Worm (Caenorhabditis elegans) whole organism, L4 larva: ENCODE measurements around the gene srd-58.
A peak's percentile ranks its signal among the peaks of the same experiment; 100 is the strongest.

Source experiments
- F44E2.7 ChIP-seq: fragments of 200-800 bp; sonication (Bioruptor generic); IDR thresholded peaks from 2 replicates; pipeline ENCODE4 v2.1.2; 2022; ENCODE audit warnings: missing genetic modification characterization, missing compliant biosample characterization
- R02D3.7 ChIP-seq: fragments of 150-350 bp; sonication (generic microtip); optimal IDR thresholded peaks from 3 replicates; lab custom pipeline; 2014; ENCODE audit warnings: missing biosample characterization, missing genetic modification characterization
- T26A8.4 ChIP-seq: fragments of 200-800 bp; sonication (Bioruptor generic); IDR thresholded peaks from 2 replicates; pipeline ENCODE4 v1.3.6; 2022; ENCODE audit warnings: missing genetic modification characterization, missing compliant biosample characterization
- ZK546.5 ChIP-seq, 2 experiments: sonication (generic microtip); optimal IDR thresholded peaks; 2 replicates each; lab custom pipeline; 2017; ENCODE audit warnings: missing biosample characterization in 2 of 2, missing genetic modification characterization in 2 of 2
- aly-2 ChIP-seq: sonication (generic microtip); optimal IDR thresholded peaks from 2 replicates; lab custom pipeline; 2018; ENCODE audit warnings: missing biosample characterization, missing genetic modification characterization
- attf-4 ChIP-seq: sonication (generic microtip); optimal IDR thresholded peaks from 3 replicates; lab custom pipeline; 2017; ENCODE audit warnings: missing biosample characterization, missing genetic modification characterization
- ceh-28 ChIP-seq: fragments of 150-350 bp; optimal IDR thresholded peaks from 2 replicates; lab custom pipeline; 2014; ENCODE audit warnings: missing biosample characterization, missing genetic modification reagents, missing genetic modification characterization
- ceh-62 ChIP-seq: sonication (generic microtip); optimal IDR thresholded peaks from 2 replicates; lab custom pipeline; 2017; ENCODE audit warnings: missing biosample characterization, missing genetic modification characterization
- daf-12 ChIP-seq: fragments of 150-350 bp; optimal IDR thresholded peaks from 2 replicates; lab custom pipeline; 2014; ENCODE audit warnings: missing biosample characterization, missing genetic modification reagents, missing genetic modification characterization
- daf-8 ChIP-seq: fragments of 200-800 bp; sonication (Bioruptor generic); IDR thresholded peaks from 2 replicates; pipeline ENCODE4 v1.3.6; 2022; ENCODE audit warnings: missing genetic modification characterization, missing compliant biosample characterization
- dmd-6 ChIP-seq: fragments of 200-800 bp; sonication (Bioruptor generic); IDR thresholded peaks from 2 replicates; pipeline ENCODE4 v1.3.6; 2022; ENCODE audit warnings: missing genetic modification reagents, missing genetic modification characterization, missing compliant biosample characterization
- duxl-1 ChIP-seq: sonication (generic microtip); optimal IDR thresholded peaks from 2 replicates; lab custom pipeline; 2016; ENCODE audit warnings: mild to moderate bottlenecking, missing genetic modification characterization, moderate library complexity, missing compliant biosample characterization; ENCODE audit not compliant: poor library complexity
- egl-43 ChIP-seq: fragments of 200-800 bp; sonication (Bioruptor generic); IDR thresholded peaks from 2 replicates; pipeline ENCODE4 v1.3.6; 2022; ENCODE audit warnings: missing genetic modification reagents, missing genetic modification characterization, missing compliant biosample characterization
- fkh-10 ChIP-seq: fragments of 150-350 bp; optimal IDR thresholded peaks from 2 replicates; lab custom pipeline; 2014; ENCODE audit warnings: missing biosample characterization, missing genetic modification reagents, missing genetic modification characterization
- hlh-11 ChIP-seq: fragments of 200-800 bp; sonication (Bioruptor generic); optimal IDR thresholded peaks from 2 replicates; lab custom pipeline; 2018; ENCODE audit warnings: mild to moderate bottlenecking, missing genetic modification characterization, missing compliant biosample characterization
- hmg-1.1 ChIP-seq: fragments of 200-800 bp; sonication (Bioruptor generic); IDR thresholded peaks from 2 replicates; pipeline ENCODE4 v1.3.6; 2022; ENCODE audit warnings: missing genetic modification reagents, missing genetic modification characterization, missing compliant biosample characterization
- jun-1 ChIP-seq: fragments of 150-350 bp; optimal IDR thresholded peaks from 2 replicates; lab custom pipeline; 2014; ENCODE audit warnings: missing biosample characterization, missing genetic modification reagents, missing genetic modification characterization
- lim-7 ChIP-seq: fragments of 200-800 bp; sonication (Bioruptor generic); IDR thresholded peaks from 2 replicates; pipeline ENCODE4 v1.3.6; 2022; ENCODE audit warnings: missing genetic modification characterization, missing compliant biosample characterization
- lin-15B ChIP-seq: fragments of 150-350 bp; sonication (generic microtip); optimal IDR thresholded peaks from 3 replicates; lab custom pipeline; 2014; ENCODE audit warnings: missing biosample characterization, missing genetic modification characterization
- lin-29 ChIP-seq: fragments of 200-800 bp; sonication (Bioruptor generic); IDR thresholded peaks from 2 replicates; pipeline ENCODE4 v1.3.6; 2022; ENCODE audit warnings: missing genetic modification reagents, missing genetic modification characterization, missing compliant biosample characterization
- lin-38 ChIP-seq: fragments of 200-800 bp; sonication (Bioruptor generic); IDR thresholded peaks from 2 replicates; pipeline ENCODE4 v1.3.6; 2022; ENCODE audit warnings: missing genetic modification reagents, missing genetic modification characterization, missing compliant biosample characterization
- mep-1 ChIP-seq: fragments of 150-350 bp; sonication (generic microtip); optimal IDR thresholded peaks from 3 replicates; lab custom pipeline; 2014; ENCODE audit warnings: missing biosample characterization, missing genetic modification characterization
- mxl-3 ChIP-seq: fragments of 200-800 bp; sonication (Bioruptor generic); optimal IDR thresholded peaks from 2 replicates; lab custom pipeline; 2018; ENCODE audit warnings: mild to moderate bottlenecking, missing genetic modification characterization, missing compliant biosample characterization
- nhr-10 ChIP-seq: fragments of 150-350 bp; optimal IDR thresholded peaks from 2 replicates; lab custom pipeline; 2014; ENCODE audit warnings: missing biosample characterization, missing genetic modification characterization
- nhr-102 ChIP-seq: sonication (generic microtip); optimal IDR thresholded peaks from 2 replicates; lab custom pipeline; 2016; ENCODE audit warnings: mild to moderate bottlenecking, missing genetic modification characterization, moderate library complexity, missing compliant biosample characterization
- nhr-111 ChIP-seq: fragments of 200-800 bp; sonication (Bioruptor generic); optimal IDR thresholded peaks from 2 replicates; lab custom pipeline; 2018; ENCODE audit warnings: mild to moderate bottlenecking, missing genetic modification characterization, missing compliant biosample characterization
- nhr-41 ChIP-seq: fragments of 200-800 bp; sonication (Bioruptor generic); IDR thresholded peaks from 2 replicates; pipeline ENCODE4 v1.3.6; 2022; ENCODE audit warnings: missing genetic modification reagents, missing genetic modification characterization, missing compliant biosample characterization
- nhr-48 ChIP-seq: sonication (generic microtip); optimal IDR thresholded peaks from 2 replicates; lab custom pipeline; 2016; ENCODE audit warnings: mild to moderate bottlenecking, missing genetic modification characterization, missing compliant biosample characterization
- nhr-6 ChIP-seq: fragments of 150-350 bp; optimal IDR thresholded peaks from 2 replicates; lab custom pipeline; 2014; ENCODE audit warnings: missing biosample characterization, missing genetic modification characterization
- rbr-2 ChIP-seq: sonication (generic microtip); optimal IDR thresholded peaks from 2 replicates; lab custom pipeline; 2016; ENCODE audit warnings: missing genotype, missing genetic modification characterization, missing compliant biosample characterization
- set-16 ChIP-seq: fragments of 200-800 bp; sonication (Bioruptor generic); IDR thresholded peaks from 2 replicates; pipeline ENCODE4 v1.3.6; 2022; ENCODE audit warnings: missing genetic modification reagents, missing genetic modification characterization, missing compliant biosample characterization
- snpc-1.2 ChIP-seq: fragments of 200-800 bp; sonication (Bioruptor generic); IDR thresholded peaks from 2 replicates; pipeline ENCODE4 v1.3.6; 2022; ENCODE audit warnings: missing genetic modification reagents, missing genetic modification characterization, missing compliant biosample characterization
- spr-1 ChIP-seq: sonication (generic microtip); optimal IDR thresholded peaks from 2 replicates; lab custom pipeline; 2016; ENCODE audit warnings: mild to moderate bottlenecking, missing genetic modification characterization, missing compliant biosample characterization
- spr-3 ChIP-seq: fragments of 200-800 bp; sonication (Bioruptor generic); optimal IDR thresholded peaks from 2 replicates; lab custom pipeline; 2018; ENCODE audit warnings: mild to moderate bottlenecking, missing genetic modification characterization, missing compliant biosample characterization
- tag-97 ChIP-seq: fragments of 200-800 bp; sonication (Bioruptor generic); IDR thresholded peaks from 2 replicates; pipeline ENCODE4 v1.3.6; 2022; ENCODE audit warnings: missing genetic modification characterization, missing compliant biosample characterization
- tra-1 ChIP-seq: fragments of 200-800 bp; sonication (Bioruptor generic); IDR thresholded peaks from 2 replicates; pipeline ENCODE4 v1.3.6; 2022; ENCODE audit warnings: missing genetic modification reagents, missing genetic modification characterization, missing compliant biosample characterization
- zip-11 ChIP-seq: fragments of 200-800 bp; sonication (Bioruptor generic); IDR thresholded peaks from 2 replicates; pipeline ENCODE4 v1.3.6; 2022; ENCODE audit warnings: missing genetic modification characterization, missing compliant biosample characterization
- zip-2 ChIP-seq: fragments of 150-350 bp; optimal IDR thresholded peaks from 2 replicates; lab custom pipeline; 2014; ENCODE audit warnings: missing biosample characterization, missing genetic modification characterization
- ztf-11 ChIP-seq: fragments of 150-350 bp; optimal IDR thresholded peaks from 2 replicates; lab custom pipeline; 2014; ENCODE audit warnings: missing biosample characterization, missing genetic modification characterization

The srd-58 gene

ce11 chrII:7182630-7183029 is 22.2 kb downstream of the srd-58 start (continued):
- TF ChIP-seq lin-15B (tag; lab: Kevin White, UChicago) (no peak), tag-97 (no peak), nhr-41 (GFP tag; lab: Robert Waterston, UW) (no peak), ceh-28 (tag; lab: Kevin White, UChicago) (no peak), nhr-6 (tag; lab: Kevin White, UChicago) (no peak), snpc-1.2 (GFP tag; lab: Robert Waterston, UW) (no peak), zip-2 (tag; lab: Kevin White, UChicago) (no peak), T26A8.4 (no peak), hlh-11 (tag; lab: Kevin White, UChicago) (no peak), ceh-62 (no peak), egl-43 (GFP tag; lab: Robert Waterston, UW) (no peak), hmg-1.1 (GFP tag; lab: Robert Waterston, UW) (no peak), nhr-48 (no peak), mxl-3 (no peak), spr-3 (GFP tag; lab: Kevin White, UChicago) (no peak), jun-1 (tag; lab: Kevin White, UChicago) (no peak), spr-1 (tag; lab: Kevin White, UChicago) (no peak)

- TF ChIP-seq attf-4: no peak
- TF ChIP-seq fkh-10 (GFP tag; lab: Kevin White, UChicago): peak; percentile 74
- no peak for TF ChIP-seq daf-12 (tag; lab: Kevin White, UChicago)
- TF ChIP-seq rbr-2: no peak
Measured at ce11 chrII:7176108-7176507, 28.7 kb downstream of the srd-58 start.

- TF ChIP-seq aly-2 (tag; lab: Kevin White, UChicago) (no peak), mep-1 (tag; lab: Kevin White, UChicago) (no peak), egl-43 (GFP tag; lab: Robert Waterston, UW) (no peak), ceh-62 (no peak), ztf-11 (tag; lab: Kevin White, UChicago) (no peak), duxl-1 (no peak), nhr-111 (GFP tag; lab: Kevin White, UChicago) (no peak), nhr-48 (no peak), hlh-11 (tag; lab: Kevin White, UChicago) (no peak), lim-7 (no peak), daf-8 (no peak), dmd-6 (GFP tag; lab: Robert Waterston, UW) (no peak), nhr-10 (tag; lab: Kevin White, UChicago) (no peak), lin-38 (GFP tag; lab: Robert Waterston, UW) (no peak), F44E2.7 (no peak), fkh-10 (GFP tag; lab: Kevin White, UChicago) (no peak), zip-11 (no peak)
Measured at ce11 chrII:7174843-7175242, 30.0 kb downstream of the srd-58 start, which contains the start of gene glc-4. Gene glc-4 (minus strand): TSS chrII:7174943.

DNA sequence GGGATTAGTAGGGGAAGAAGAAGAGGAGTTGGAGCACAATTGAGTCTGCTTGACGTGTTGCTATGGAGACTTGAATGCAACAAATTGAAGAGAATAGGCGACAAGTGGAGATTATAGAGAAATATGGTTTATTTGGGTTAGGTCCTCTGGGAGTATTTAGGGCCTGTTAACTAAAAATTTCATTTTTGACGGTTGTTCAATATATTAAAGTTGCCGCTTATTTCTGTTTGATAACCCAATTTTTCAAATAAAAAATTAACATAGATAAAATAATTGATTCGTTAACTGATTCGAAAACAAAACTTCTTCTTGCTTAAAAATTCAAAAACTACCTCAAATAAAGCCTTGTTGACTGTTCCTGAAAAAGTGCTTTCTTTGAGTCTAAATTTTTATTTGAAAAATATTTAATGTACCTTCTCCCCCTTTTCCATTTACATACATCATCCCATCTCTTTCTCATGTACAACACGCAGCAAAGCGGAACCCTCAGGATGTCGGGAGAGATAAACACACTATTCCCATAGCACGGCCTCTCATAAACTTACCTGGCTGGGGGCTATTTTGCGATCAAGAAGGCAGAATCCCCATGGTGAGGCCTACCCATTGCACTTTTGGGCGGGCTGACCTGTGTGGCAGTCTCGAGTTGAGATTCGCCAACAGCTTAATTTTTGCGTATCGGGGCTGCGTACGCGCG is 33.4 kb downstream of the srd-58 start, which contains the start of gene dyf-13:
dyf-13 (minus strand) TSS at position 51 of the 694 bp plus-strand sequence.
- TF ChIP-seq nhr-102 (tag; lab: Kevin White, UChicago): no peak
- no peak for TF ChIP-seq set-16 (GFP tag; lab: Robert Waterston, UW)

ce11 chrII:7168712-7169111 is 36.1 kb downstream of the srd-58 start, which contains the start of gene col-36:
Gene col-36 (minus strand): TSS chrII:7168812.
- no peak for TF ChIP-seq ZK546.5 (tag; optimal IDR thresholded peaks at IDR 0.05; lab: Kevin White, UChicago)
- TF ChIP-seq duxl-1: no peak
- TF ChIP-seq R02D3.7: no peak
- TF ChIP-seq tra-1: no peak
- no peak for TF ChIP-seq rbr-2
- TF ChIP-seq lin-29 (GFP tag; lab: Robert Waterston, UW): no peak
